Fruit fly (Drosophila melanogaster): Measurements from ENCODE around the gene CG5973.

DNA sequence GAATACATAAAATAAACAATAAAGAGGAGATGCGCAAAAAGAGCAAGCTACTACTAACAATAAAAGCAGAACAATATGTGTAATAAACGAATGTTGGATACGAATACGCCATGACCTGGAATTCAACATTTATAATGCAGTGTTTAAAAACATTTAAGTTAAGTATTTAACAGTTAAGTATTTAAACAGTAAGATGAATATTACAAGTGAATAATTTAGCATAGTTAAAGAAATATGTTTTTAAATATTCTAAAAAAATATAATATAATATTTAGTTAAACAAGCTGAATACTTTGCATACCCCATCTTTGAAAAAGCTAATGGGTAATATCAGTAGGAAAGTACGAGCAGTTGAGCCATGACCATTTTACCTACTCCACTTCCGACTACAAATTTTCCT is 55.2 kb downstream of the CG5973 start:
- TF ChIP-seq CG8478 (optimal IDR thresholded peaks at IDR 0.05), result no peak
- no peak for TF ChIP-seq CTCF (optimal IDR thresholded peaks at IDR 0.05)

All from S2 (cell line).